Worm (Caenorhabditis elegans) whole organism, young adult: Measurements from ENCODE around the gene B0348.1.

Source experiments
- B0035.1 ChIP-seq: sonication (generic microtip); optimal IDR thresholded peaks from 2 replicates; lab custom pipeline; 2016; ENCODE audit warnings: missing genetic modification characterization, mild to moderate bottlenecking, missing compliant biosample characterization, missing genotype, missing genetic modification reagents
- D2030.7 ChIP-seq: fragments of 200-800 bp; sonication (Bioruptor generic); IDR thresholded peaks from 2 replicates; pipeline ENCODE4 v1.3.6; 2022; ENCODE audit warnings: missing genetic modification reagents, missing genetic modification characterization, missing compliant biosample characterization
- F22D6.2 ChIP-seq: sonication (generic microtip); optimal IDR thresholded peaks from 2 replicates; lab custom pipeline; 2016; ENCODE audit warnings: mild to moderate bottlenecking, missing genetic modification characterization, missing compliant biosample characterization
- K11D2.4 ChIP-seq: fragments of 200-800 bp; sonication (Bioruptor generic); IDR thresholded peaks from 2 replicates; pipeline ENCODE4 v1.3.6; 2022; ENCODE audit warnings: missing genetic modification reagents, missing genetic modification characterization, missing compliant biosample characterization
- Y53F4B.3 ChIP-seq: fragments of 200-800 bp; sonication (Bioruptor generic); IDR thresholded peaks from 2 replicates; pipeline ENCODE4 v1.3.6; 2022; ENCODE audit warnings: missing genetic modification reagents, missing genetic modification characterization, missing compliant biosample characterization
- Y79H2A.3 ChIP-seq: fragments of 200-800 bp; sonication (Bioruptor generic); conservative IDR thresholded peaks from 2 replicates; pipeline ENCODE4 v1.3.6; 2022; ENCODE audit warnings: missing genetic modification reagents, missing genetic modification characterization, missing compliant biosample characterization
- Y95B8A.8 ChIP-seq: fragments of 200-800 bp; sonication (Bioruptor generic); IDR thresholded peaks from 2 replicates; pipeline ENCODE4 v1.3.6; 2022; ENCODE audit warnings: missing genetic modification reagents, missing genetic modification characterization, missing compliant biosample characterization
- akir-1 ChIP-seq: fragments of 200-800 bp; sonication (Bioruptor generic); optimal IDR thresholded peaks from 2 replicates; lab custom pipeline; 2018; ENCODE audit warnings: mild to moderate bottlenecking, missing genetic modification characterization, moderate library complexity, missing compliant biosample characterization
- attf-5 ChIP-seq: fragments of 200-800 bp; sonication (Bioruptor generic); optimal IDR thresholded peaks from 2 replicates; lab custom pipeline; 2018; ENCODE audit warnings: mild to moderate bottlenecking, missing genetic modification characterization, missing compliant biosample characterization
- attf-6 ChIP-seq: fragments of 200-800 bp; sonication (Bioruptor generic); IDR thresholded peaks from 2 replicates; pipeline ENCODE4 v1.3.6; 2022; ENCODE audit warnings: missing genetic modification reagents, missing genetic modification characterization, missing compliant biosample characterization
- bed-1 ChIP-seq: fragments of 200-800 bp; sonication (Bioruptor generic); IDR thresholded peaks from 2 replicates; pipeline ENCODE4 v1.3.6; 2022; ENCODE audit warnings: missing genetic modification reagents, missing genetic modification characterization, missing compliant biosample characterization
- bed-2 ChIP-seq: fragments of 200-800 bp; sonication (Bioruptor generic); IDR thresholded peaks from 2 replicates; pipeline ENCODE4 v1.3.6; 2022; ENCODE audit warnings: missing genetic modification reagents, missing genetic modification characterization, missing compliant biosample characterization
- cebp-1 ChIP-seq, 2 experiments: fragments of 200-800 bp in 1 of 2; sonication (Bioruptor generic) in 1 of 2; sonication (generic microtip) in 1 of 2; IDR thresholded peaks in 1 of 2; optimal IDR thresholded peaks in 1 of 2; 2 replicates each; pipeline versions ENCODE4 v1.3.6 to Lab custom; 2017 to 2022; ENCODE audit warnings: missing compliant biosample characterization in 2 of 2, missing genetic modification characterization in 2 of 2, mild to moderate bottlenecking in 1 of 2, missing genetic modification reagents in 1 of 2, moderate library complexity in 1 of 2
- ceh-91 ChIP-seq: fragments of 200-800 bp; sonication (Bioruptor generic); IDR thresholded peaks from 2 replicates; pipeline ENCODE4 v1.3.6; 2022; ENCODE audit warnings: missing genetic modification reagents, missing genetic modification characterization, missing compliant biosample characterization
- dpff-1 ChIP-seq: sonication (generic microtip); optimal IDR thresholded peaks from 2 replicates; lab custom pipeline; 2017; ENCODE audit warnings: mild to moderate bottlenecking, missing genetic modification characterization, missing compliant biosample characterization
- dpl-1 ChIP-seq: fragments of 150-350 bp; optimal IDR thresholded peaks from 2 replicates; lab custom pipeline; 2014; ENCODE audit warnings: missing biosample characterization, missing genetic modification reagents, missing genetic modification characterization
- egl-44 ChIP-seq: fragments of 200-800 bp; sonication (Bioruptor generic); IDR thresholded peaks from 2 replicates; pipeline ENCODE4 v1.3.6; 2022; ENCODE audit warnings: missing genetic modification reagents, missing genetic modification characterization, missing compliant biosample characterization
- egrh-3 ChIP-seq: fragments of 200-800 bp; sonication (Bioruptor generic); IDR thresholded peaks from 2 replicates; pipeline ENCODE4 v1.3.6; 2022; ENCODE audit warnings: missing genetic modification reagents, missing genetic modification characterization, missing compliant biosample characterization
- fkh-3 ChIP-seq: sonication (generic microtip); optimal IDR thresholded peaks from 2 replicates; lab custom pipeline; 2016; ENCODE audit warnings: mild to moderate bottlenecking, missing genetic modification characterization, missing compliant biosample characterization
- him-1 ChIP-seq: sonication (generic microtip); optimal IDR thresholded peaks from 2 replicates; lab custom pipeline; 2016; ENCODE audit warnings: missing genotype, missing genetic modification reagents, missing genetic modification characterization, missing compliant biosample characterization
- hlh-12 ChIP-seq: sonication (generic microtip); optimal IDR thresholded peaks from 2 replicates; lab custom pipeline; 2016; ENCODE audit warnings: missing genetic modification characterization, missing compliant biosample characterization
- hrde-1 ChIP-seq: sonication (generic microtip); optimal IDR thresholded peaks from 2 replicates; lab custom pipeline; 2016; ENCODE audit warnings: missing genetic modification characterization, mild to moderate bottlenecking, missing compliant biosample characterization, moderate library complexity, missing genotype, missing genetic modification reagents, borderline replicate concordance
- lag-1 ChIP-seq: fragments of 200-800 bp; sonication (Bioruptor generic); IDR thresholded peaks from 2 replicates; pipeline ENCODE4 v1.3.6; 2022; ENCODE audit warnings: missing genetic modification reagents, missing genetic modification characterization, missing compliant biosample characterization
- let-526 ChIP-seq: fragments of 200-800 bp; sonication (Bioruptor generic); IDR thresholded peaks from 2 replicates; pipeline ENCODE4 v1.3.6; 2022; ENCODE audit warnings: missing genetic modification reagents, missing genetic modification characterization, missing compliant biosample characterization
- lin-26 ChIP-seq: fragments of 200-800 bp; sonication (Bioruptor generic); IDR thresholded peaks from 2 replicates; pipeline ENCODE4 v1.3.6; 2022; ENCODE audit warnings: missing genetic modification reagents, missing genetic modification characterization, missing compliant biosample characterization
- lsl-1 ChIP-seq: fragments of 200-800 bp; sonication (Bioruptor generic); optimal IDR thresholded peaks from 2 replicates; lab custom pipeline; 2018; ENCODE audit warnings: mild to moderate bottlenecking, missing genetic modification characterization, moderate library complexity, missing compliant biosample characterization
- madf-10 ChIP-seq: sonication (generic microtip); optimal IDR thresholded peaks from 2 replicates; lab custom pipeline; 2016; ENCODE audit warnings: mild to moderate bottlenecking, missing genetic modification characterization, missing compliant biosample characterization
- madf-8 ChIP-seq: fragments of 200-800 bp; sonication (Bioruptor generic); conservative IDR thresholded peaks from 2 replicates; pipeline ENCODE4 v1.3.6; 2022; ENCODE audit warnings: missing genetic modification reagents, missing genetic modification characterization, missing compliant biosample characterization
- mxl-1 ChIP-seq: sonication (generic microtip); optimal IDR thresholded peaks from 2 replicates; lab custom pipeline; 2016; ENCODE audit warnings: missing genetic modification characterization, missing compliant biosample characterization
- nhr-120 ChIP-seq: fragments of 200-800 bp; sonication (Bioruptor generic); IDR thresholded peaks from 2 replicates; pipeline ENCODE4 v1.3.6; 2022; ENCODE audit warnings: missing genetic modification characterization, missing compliant biosample characterization
- nhr-27 ChIP-seq: fragments of 200-800 bp; sonication (Bioruptor generic); optimal IDR thresholded peaks from 2 replicates; lab custom pipeline; 2018; ENCODE audit warnings: mild to moderate bottlenecking, missing genetic modification characterization, moderate library complexity, missing compliant biosample characterization
- nhr-80 ChIP-seq: sonication (generic microtip); optimal IDR thresholded peaks from 2 replicates; lab custom pipeline; 2016; ENCODE audit warnings: missing genetic modification characterization, missing compliant biosample characterization
- rcor-1 ChIP-seq: fragments of 200-800 bp; sonication (Bioruptor generic); IDR thresholded peaks from 2 replicates; pipeline ENCODE4 v1.3.6; 2022; ENCODE audit warnings: missing genetic modification reagents, missing genetic modification characterization, missing compliant biosample characterization
- rpc-1 ChIP-seq, 2 experiments: fragments of 150-350 bp in 1 of 2; sonication (generic microtip) in 1 of 2; optimal IDR thresholded peaks; 2 replicates each; lab custom pipeline; 2014 to 2018; ENCODE audit warnings: missing biosample characterization in 1 of 2, missing genetic modification characterization in 1 of 2, missing genetic modification reagents in 1 of 2, missing genotype in 1 of 2
- snpc-1.1 ChIP-seq: sonication (generic microtip); optimal IDR thresholded peaks from 2 replicates; lab custom pipeline; 2017; ENCODE audit warnings: missing genetic modification characterization, mild to moderate bottlenecking, missing compliant biosample characterization, antibody characterized with exemption, moderate library complexity, missing genotype, missing genetic modification reagents; ENCODE audit not compliant: insufficient read depth
- snpc-4 ChIP-seq, 5 experiments: fragments of 150-350 bp in 1 of 5; sonication (generic microtip) in 4 of 5; optimal IDR thresholded peaks; 2 replicates each; lab custom pipeline; 2014 to 2018; ENCODE audit warnings: missing genetic modification characterization in 5 of 5, missing biosample characterization in 3 of 5, antibody characterized with exemption in 2 of 5, mild to moderate bottlenecking in 2 of 5, missing compliant biosample characterization in 2 of 5, missing genotype in 2 of 5, moderate library complexity in 2 of 5, missing genetic modification reagents in 1 of 5
- tbp1 ChIP-seq: fragments of 200-800 bp; sonication (Bioruptor generic); optimal IDR thresholded peaks from 2 replicates; lab custom pipeline; 2018; ENCODE audit warnings: mild to moderate bottlenecking, missing genetic modification characterization, missing compliant biosample characterization
- tlf-1 ChIP-seq: fragments of 200-800 bp; sonication (Bioruptor generic); optimal IDR thresholded peaks from 2 replicates; lab custom pipeline; 2018; ENCODE audit warnings: mild to moderate bottlenecking, missing genetic modification characterization, missing compliant biosample characterization
- zfh-2 ChIP-seq: fragments of 200-800 bp; sonication (Bioruptor generic); conservative IDR thresholded peaks from 2 replicates; pipeline ENCODE4 v1.3.6; 2022; ENCODE audit warnings: missing genetic modification reagents, missing genetic modification characterization, missing compliant biosample characterization
- ztf-26 ChIP-seq: sonication (generic microtip); optimal IDR thresholded peaks from 2 replicates; lab custom pipeline; 2017; ENCODE audit warnings: missing genetic modification characterization, missing compliant biosample characterization
- ztf-3 ChIP-seq: fragments of 200-800 bp; sonication (Bioruptor generic); optimal IDR thresholded peaks from 2 replicates; lab custom pipeline; 2018; ENCODE audit warnings: mild to moderate bottlenecking, missing genetic modification characterization, missing compliant biosample characterization
- ztf-6 ChIP-seq: fragments of 200-800 bp; sonication (Bioruptor generic); IDR thresholded peaks from 2 replicates; pipeline ENCODE4 v1.3.6; 2022; ENCODE audit warnings: missing genetic modification reagents, missing genetic modification characterization, missing compliant biosample characterization

The B0348.1 gene

ce11 chrV:53286-53685 is 4.6 kb downstream of the B0348.1 start (continued):
- TF ChIP-seq lag-1 (GFP tag; lab: Robert Waterston, UW) (no peak), egl-44 (GFP tag; lab: Robert Waterston, UW) (peak; percentile 66; the same call in 1 of the 2 replicates), madf-10 (tag; lab: Kevin White, UChicago) (peak; percentile 61), attf-6 (GFP tag; lab: Robert Waterston, UW) (no peak), ztf-3 (GFP tag; lab: Kevin White, UChicago) (no peak)

- TF ChIP-seq him-1 (tag; lab: Kevin White, UChicago) (no peak), mxl-1 (no peak), attf-5 (GFP tag; lab: Kevin White, UChicago) (no peak), dpl-1 (GFP tag; lab: Kevin White, UChicago) (no peak), nhr-120 (GFP tag; lab: Robert Waterston, UW) (no peak), zfh-2 (GFP tag; lab: Robert Waterston, UW) (no peak), ceh-91 (GFP tag; lab: Robert Waterston, UW) (no peak), F22D6.2 (tag; lab: Kevin White, UChicago) (no peak), K11D2.4 (GFP tag; lab: Robert Waterston, UW) (no peak), ztf-26 (tag; lab: Kevin White, UChicago) (no peak), akir-1 (no peak), lsl-1 (no peak), bed-2 (GFP tag; lab: Robert Waterston, UW) (no peak)
- TF ChIP-seq, all 124 proteins: peak for 0
Observed at ce11 chrV:55946-56345, 7.2 kb downstream of the B0348.1 start, which contains the start of gene srt-52. srt-52 (minus strand) TSS chrV:56046.

- no peak for TF ChIP-seq nhr-27 (tag; lab: Kevin White, UChicago)
- no peak for TF ChIP-seq hrde-1 (tag; lab: Kevin White, UChicago)
- TF ChIP-seq nhr-80: no peak
- TF ChIP-seq rcor-1 (GFP tag; lab: Robert Waterston, UW): no peak
- no peak for TF ChIP-seq fkh-3 (tag; lab: Kevin White, UChicago)
- TF ChIP-seq hlh-12 (tag; lab: Kevin White, UChicago): no peak
- TF ChIP-seq cebp-1 (GFP tag; IDR thresholded peaks at IDR 0.05; lab: Robert Waterston, UW): no peak
- TF ChIP-seq cebp-1 (tag; optimal IDR thresholded peaks at IDR 0.05; lab: Kevin White, UChicago): no peak
- TF ChIP-seq let-526: no peak
- no peak for TF ChIP-seq B0035.1 (tag; lab: Kevin White, UChicago)
- no peak for TF ChIP-seq tbp1 (GFP tag; lab: Kevin White, UChicago)
- no peak for TF ChIP-seq Y79H2A.3 (GFP tag; lab: Robert Waterston, UW)
- no peak for TF ChIP-seq rpc-1 (optimal IDR thresholded peaks at IDR 0.05; lab: Kevin White, UChicago)
- no peak for TF ChIP-seq rpc-1 (tag; optimal IDR thresholded peaks at IDR 0.05; lab: Kevin White, UChicago)
- TF ChIP-seq madf-8: no peak
- TF ChIP-seq tlf-1: no peak
- TF ChIP-seq D2030.7: no peak
Observed at ce11 chrV:58971-59370, 10.2 kb downstream of the B0348.1 start, which contains the start of gene cyp-29A3. cyp-29A3 (plus strand) TSS chrV:59239.

ce11 chrV:63887-64286 is 15.2 kb downstream of the B0348.1 start:
- TF ChIP-seq snpc-1.1 (peak; percentile 61), bed-1 (no peak), D2030.7 (no peak), Y79H2A.3 (GFP tag; lab: Robert Waterston, UW) (no peak), Y95B8A.8 (GFP tag; lab: Robert Waterston, UW) (no peak), lin-26 (GFP tag; lab: Robert Waterston, UW) (peak; percentile 62), Y53F4B.3 (GFP tag; lab: Robert Waterston, UW) (no peak), snpc-4 (GFP tag; optimal IDR thresholded peaks at IDR 0.05; lab: Kevin White, UChicago) (no peak), snpc-4 (tag; optimal IDR thresholded peaks at IDR 0.05; lab: Kevin White, UChicago) (peak in 2 of 4 experiments; percentile 41 to 82), egrh-3 (GFP tag; lab: Robert Waterston, UW) (peak; percentile 72; the same call in 1 of the 2 replicates), dpff-1 (no peak), bed-2 (GFP tag; lab: Robert Waterston, UW) (0 out of 2 replicates have a peak, but pooled peaks have one; percentile 18), ztf-6 (GFP tag; lab: Robert Waterston, UW) (no peak), K11D2.4 (GFP tag; lab: Robert Waterston, UW) (peak; percentile 20; the same call in 1 of the 2 replicates)
- TF ChIP-seq, all 124 proteins: peak for 6
